Worm (Caenorhabditis elegans): ENCODE results near the gene cst-2.

- no peak for TF ChIP-seq nhr-28 (tag; optimal IDR thresholded peaks at IDR 0.05)
- TF ChIP-seq fkh-4 (tag; optimal IDR thresholded peaks at IDR 0.05; ENCODE audit: borderline replicate concordance), result no peak
- no peak for TF ChIP-seq ztf-4 (tag; optimal IDR thresholded peaks at IDR 0.05)
- no peak for TF ChIP-seq fos-1 (tag; optimal IDR thresholded peaks at IDR 0.05)
- no peak for TF ChIP-seq nhr-76 (tag; optimal IDR thresholded peaks at IDR 0.05)
- TF ChIP-seq blmp-1 (tag; optimal IDR thresholded peaks at IDR 0.05), result no peak
- no peak for TF ChIP-seq skn-1 (tag; optimal IDR thresholded peaks at IDR 0.05)
- no peak for TF ChIP-seq elt-3 (tag; optimal IDR thresholded peaks at IDR 0.05)
- TF ChIP-seq jun-1 (tag; optimal IDR thresholded peaks at IDR 0.05), result no peak
- no peak for TF ChIP-seq unc-130 (tag; optimal IDR thresholded peaks at IDR 0.05)
- TF ChIP-seq elt-2 (tag; optimal IDR thresholded peaks at IDR 0.05), result no peak
- TF ChIP-seq nhr-12 (tag; optimal IDR thresholded peaks at IDR 0.05), result no peak
- TF ChIP-seq nhr-84 (tag; optimal IDR thresholded peaks at IDR 0.05), result no peak
These were observed 50.1 kb downstream of the cst-2 start, which contains the start of gene cka-2 for ce11 chrX:4285669-4286174.

All from whole organism, L1 larva.